Fruit fly (Drosophila melanogaster): ENCODE data around the gene rod.

dm6 chr3R:31608030-31608429 is 27.3 kb downstream of the rod start:
- no peak for TF ChIP-seq CrebA (GFP tag; optimal IDR thresholded peaks at IDR 0.05; ENCODE audit: borderline replicate concordance)
- TF ChIP-seq fru (GFP tag; optimal IDR thresholded peaks at IDR 0.05): no peak
- TF ChIP-seq OdsH (GFP tag; optimal IDR thresholded peaks at IDR 0.05): no peak
- TF ChIP-seq Mio (GFP tag; optimal IDR thresholded peaks at IDR 0.05): no peak
- no peak for TF ChIP-seq h (GFP tag; optimal IDR thresholded peaks at IDR 0.05)
